Fruit fly (Drosophila melanogaster): ENCODE results near the gene mrt.

mrt gene

DNA sequence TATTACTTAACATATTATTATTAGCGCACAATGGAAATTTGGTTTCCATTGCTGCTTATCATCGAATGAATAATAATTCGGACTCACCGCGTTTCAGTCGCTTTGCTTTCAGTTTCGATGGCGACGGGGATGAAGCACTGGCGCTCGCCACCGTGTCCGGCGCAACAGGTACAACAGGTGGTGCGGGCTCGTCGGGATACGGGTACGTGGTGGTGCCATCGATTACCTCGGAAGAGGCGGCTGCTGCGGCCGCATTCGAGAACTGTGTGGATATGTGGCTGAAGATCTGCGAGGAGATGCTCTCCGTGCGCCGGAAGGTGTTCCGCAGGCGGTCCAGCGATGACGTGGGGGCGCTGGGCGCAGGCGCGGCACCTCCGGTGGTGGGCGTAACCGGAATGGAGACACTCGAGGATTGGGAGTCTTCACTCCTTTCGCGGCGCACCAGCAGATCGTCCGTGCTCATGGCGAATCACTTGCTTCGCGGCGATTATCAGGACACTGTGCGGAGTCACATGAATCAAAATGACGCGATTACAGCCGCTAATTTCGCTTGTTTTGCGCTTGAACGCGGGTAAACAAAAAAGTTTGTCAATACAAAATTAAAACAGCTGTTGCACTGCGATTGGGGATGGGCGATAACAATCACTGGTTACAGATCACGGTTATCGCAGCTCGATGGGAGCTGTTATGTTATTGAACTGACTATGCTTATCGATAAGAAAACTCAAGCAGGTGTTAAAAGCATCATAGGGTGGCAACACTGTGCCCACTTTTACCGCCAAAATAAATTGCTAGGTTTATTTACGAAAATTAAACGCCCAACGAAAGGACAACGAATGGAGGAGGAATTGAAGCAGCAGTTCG is 43.8 kb downstream of the mrt start, which contains the start of the genes CG31064 and PolA2 (continued):
- TF ChIP-seq CG18476 (GFP tag; optimal IDR thresholded peaks at IDR 0.05) = no peak
- TF ChIP-seq CG14014 (GFP tag; IDR thresholded peaks at IDR 0.05) = no peak
- TF ChIP-seq Oaz (GFP tag; IDR thresholded peaks at IDR 0.05) = no peak
- TF ChIP-seq CG10366 (GFP tag; IDR thresholded peaks at IDR 0.05) = no peak
- no peak for TF ChIP-seq Ssrp (tag; optimal IDR thresholded peaks at IDR 0.05)
- TF ChIP-seq zfh2 (GFP tag; optimal IDR thresholded peaks at IDR 0.05) = no peak
- TF ChIP-seq CG11247 (GFP tag; IDR thresholded peaks at IDR 0.05) = no peak
- no peak for TF ChIP-seq CG4730 (GFP tag; IDR thresholded peaks at IDR 0.05)
- TF ChIP-seq lbe (GFP tag; optimal IDR thresholded peaks at IDR 0.05) = no peak
- TF ChIP-seq az2 (GFP tag; optimal IDR thresholded peaks at IDR 0.05) = no peak
- TF ChIP-seq CG33557 (GFP tag; optimal IDR thresholded peaks at IDR 0.05) = no peak
- TF ChIP-seq fru (optimal IDR thresholded peaks at IDR 0.05) = no peak
- peak; percentile 51 for TF ChIP-seq vvl (GFP tag; IDR thresholded peaks at IDR 0.05)
- no peak for TF ChIP-seq Trl (optimal IDR thresholded peaks at IDR 0.05)
- TF ChIP-seq Trl (GFP tag; optimal IDR thresholded peaks at IDR 0.05) = no peak
- no peak for TF ChIP-seq wek (GFP tag; optimal IDR thresholded peaks at IDR 0.05)
- no peak for TF ChIP-seq klu (GFP tag; IDR thresholded peaks at IDR 0.05)
- no peak for TF ChIP-seq sug (tag; optimal IDR thresholded peaks at IDR 0.05)
- no peak for TF ChIP-seq CG12071 (GFP tag; optimal IDR thresholded peaks at IDR 0.05)
- TF ChIP-seq sc (optimal IDR thresholded peaks at IDR 0.05) = no peak
- TF ChIP-seq sc (GFP tag; optimal IDR thresholded peaks at IDR 0.05) = no peak
- no peak for TF ChIP-seq CG10209 (GFP tag; optimal IDR thresholded peaks at IDR 0.05)
- no peak for TF ChIP-seq pfk (GFP tag; optimal IDR thresholded peaks at IDR 0.05)
- no peak for TF ChIP-seq Bdp1 (GFP tag; optimal IDR thresholded peaks at IDR 0.05)
- peak; percentile 82 for TF ChIP-seq stwl (tag; optimal IDR thresholded peaks at IDR 0.05)
- no peak for TF ChIP-seq CG5180 (GFP tag; optimal IDR thresholded peaks at IDR 0.05)
- TF ChIP-seq mam (GFP tag; optimal IDR thresholded peaks at IDR 0.05) = no peak
- TF ChIP-seq pros (GFP tag; optimal IDR thresholded peaks at IDR 0.05) = no peak
- no peak for TF ChIP-seq CG7928 (GFP tag; optimal IDR thresholded peaks at IDR 0.05)
- no peak for TF ChIP-seq btn (GFP tag; optimal IDR thresholded peaks at IDR 0.05)
- peak; percentile 78 for TF ChIP-seq ftz-f1 (GFP tag; optimal IDR thresholded peaks at IDR 0.05)
- no peak for TF ChIP-seq CG3065 (GFP tag; optimal IDR thresholded peaks at IDR 0.05)
- no peak for TF ChIP-seq ham (GFP tag; IDR thresholded peaks at IDR 0.05)
- peak; percentile 89 for TF ChIP-seq hb (GFP tag; IDR thresholded peaks at IDR 0.05; ENCODE audit: partially characterized antibody)
- TF ChIP-seq CG31365 (tag; optimal IDR thresholded peaks at IDR 0.05) = no peak
- peak; percentile 9 for TF ChIP-seq CG8924 (tag; optimal IDR thresholded peaks at IDR 0.05)
- TF ChIP-seq CG43689 (GFP tag; IDR thresholded peaks at IDR 0.05) = no peak
- TF ChIP-seq CG2120 (GFP tag; optimal IDR thresholded peaks at IDR 0.05) = no peak
- TF ChIP-seq CG1529 (GFP tag; optimal IDR thresholded peaks at IDR 0.05) = no peak
- no peak for TF ChIP-seq p53 (GFP tag; optimal IDR thresholded peaks at IDR 0.05)
- TF ChIP-seq Hey (tag; optimal IDR thresholded peaks at IDR 0.05) = no peak

dm6 chr3R:27237980-27238379 is 44.5 kb downstream of the mrt start:
- TF ChIP-seq onecut (GFP tag; IDR thresholded peaks at IDR 0.05) = peak; percentile 96
- TF ChIP-seq MBD-R2 (GFP tag; IDR thresholded peaks at IDR 0.05) = peak; percentile 52; the same call in 1 of the 2 replicates
- peak; percentile 73 for TF ChIP-seq CG3995 (GFP tag; optimal IDR thresholded peaks at IDR 0.05)
- peak; percentile 82 for TF ChIP-seq wek (GFP tag; optimal IDR thresholded peaks at IDR 0.05)
- no peak for TF ChIP-seq CG12942 (GFP tag; optimal IDR thresholded peaks at IDR 0.05)
- peak; percentile 22; the same call in 1 of the 3 replicates for TF ChIP-seq row (GFP tag; IDR thresholded peaks at IDR 0.05)
- TF ChIP-seq CG7745 (tag; optimal IDR thresholded peaks at IDR 0.05) = no peak
- TF ChIP-seq ewg (GFP tag; optimal IDR thresholded peaks at IDR 0.05) = peak; percentile 7
